Worm (Caenorhabditis elegans) whole organism, late embryonic: Measurements from ENCODE around the gene nhr-241.

ENCODE experiments used
- C08G9.2 ChIP-seq: sonication (generic microtip); optimal IDR thresholded peaks from 2 replicates; lab custom pipeline; 2016; ENCODE audit warnings: mild to moderate bottlenecking, missing genetic modification characterization, moderate library complexity, missing compliant biosample characterization
- F13H6.1 ChIP-seq: sonication (generic microtip); optimal IDR thresholded peaks from 2 replicates; lab custom pipeline; 2016; ENCODE audit warnings: missing genetic modification characterization, missing compliant biosample characterization
- K02D7.2 ChIP-seq: sonication (generic microtip); optimal IDR thresholded peaks from 2 replicates; lab custom pipeline; 2017; ENCODE audit warnings: mild to moderate bottlenecking, missing genetic modification characterization, missing compliant biosample characterization
- K09A11.1 ChIP-seq: sonication (generic microtip); optimal IDR thresholded peaks from 2 replicates; lab custom pipeline; 2017; ENCODE audit warnings: antibody characterized with exemption, mild to moderate bottlenecking, missing genetic modification characterization, missing compliant biosample characterization; ENCODE audit not compliant: insufficient read depth
- ahr-1 ChIP-seq: sonication (generic microtip); optimal IDR thresholded peaks from 2 replicates; lab custom pipeline; 2016; ENCODE audit warnings: missing genetic modification characterization, missing compliant biosample characterization
- ama-1 ChIP-seq: fragments of 150-350 bp; optimal IDR thresholded peaks from 2 replicates; lab custom pipeline; 2014
- ceh-14 ChIP-seq: sonication (generic microtip); optimal IDR thresholded peaks from 2 replicates; lab custom pipeline; 2016; ENCODE audit warnings: missing genotype, missing genetic modification characterization, missing compliant biosample characterization
- ceh-19 ChIP-seq: fragments of 200-800 bp; sonication (Bioruptor generic); optimal IDR thresholded peaks from 2 replicates; lab custom pipeline; 2018; ENCODE audit warnings: mild to moderate bottlenecking, missing genetic modification characterization, missing compliant biosample characterization
- ceh-2 ChIP-seq: sonication (generic microtip); optimal IDR thresholded peaks from 2 replicates; lab custom pipeline; 2016; ENCODE audit warnings: missing genotype, missing genetic modification characterization, missing compliant biosample characterization
- ceh-22 ChIP-seq: sonication (generic microtip); optimal IDR thresholded peaks from 2 replicates; lab custom pipeline; 2017; ENCODE audit warnings: missing biosample characterization, missing genetic modification characterization
- ceh-24 ChIP-seq: sonication (generic microtip); optimal IDR thresholded peaks from 2 replicates; lab custom pipeline; 2016; ENCODE audit warnings: mild to moderate bottlenecking, missing genetic modification characterization, missing compliant biosample characterization
- ceh-30 ChIP-seq: fragments of 150-350 bp; optimal IDR thresholded peaks from 2 replicates; lab custom pipeline; 2014; ENCODE audit warnings: missing biosample characterization, missing genetic modification characterization
- ceh-34 ChIP-seq: sonication (generic microtip); optimal IDR thresholded peaks from 2 replicates; lab custom pipeline; 2016; ENCODE audit warnings: mild to moderate bottlenecking, missing genetic modification characterization, missing compliant biosample characterization
- ceh-45 ChIP-seq: fragments of 200-800 bp; sonication (Bioruptor generic); IDR thresholded peaks from 2 replicates; pipeline ENCODE4 v1.3.6; 2022; ENCODE audit warnings: missing genetic modification reagents, missing genetic modification characterization, missing compliant biosample characterization
- ceh-48 ChIP-seq: sonication (generic microtip); optimal IDR thresholded peaks from 2 replicates; lab custom pipeline; 2016; ENCODE audit warnings: missing genetic modification characterization, inconsistent platforms, missing compliant biosample characterization
- ceh-9 ChIP-seq: sonication (generic microtip); optimal IDR thresholded peaks from 2 replicates; lab custom pipeline; 2016; ENCODE audit warnings: mild to moderate bottlenecking, missing genetic modification characterization, inconsistent platforms, missing compliant biosample characterization
- dve-1 ChIP-seq: sonication (generic microtip); optimal IDR thresholded peaks from 2 replicates; lab custom pipeline; 2017; ENCODE audit warnings: antibody characterized with exemption, mild to moderate bottlenecking, missing genetic modification characterization, missing compliant biosample characterization
- ets-4 ChIP-seq: sonication (generic microtip); optimal IDR thresholded peaks from 2 replicates; lab custom pipeline; 2016; ENCODE audit warnings: missing genetic modification characterization, missing compliant biosample characterization
- eyg-1 ChIP-seq: sonication (generic microtip); optimal IDR thresholded peaks from 2 replicates; lab custom pipeline; 2016; ENCODE audit warnings: missing genotype, missing genetic modification characterization, missing compliant biosample characterization
- fax-1 ChIP-seq: sonication (generic microtip); optimal IDR thresholded peaks from 2 replicates; lab custom pipeline; 2016; ENCODE audit warnings: missing genotype, missing genetic modification characterization, missing compliant biosample characterization
- fkh-10 ChIP-seq: fragments of 150-350 bp; optimal IDR thresholded peaks from 2 replicates; lab custom pipeline; 2014; ENCODE audit warnings: missing biosample characterization, missing genetic modification reagents, missing genetic modification characterization
- fkh-6 ChIP-seq: sonication (generic microtip); optimal IDR thresholded peaks from 2 replicates; lab custom pipeline; 2016; ENCODE audit warnings: missing genetic modification characterization, missing compliant biosample characterization
- gmeb-2 ChIP-seq: sonication (generic microtip); optimal IDR thresholded peaks from 2 replicates; lab custom pipeline; 2016; ENCODE audit warnings: missing genetic modification characterization, inconsistent platforms, missing compliant biosample characterization
- hlh-13 ChIP-seq: fragments of 200-800 bp; sonication (Bioruptor generic); optimal IDR thresholded peaks from 2 replicates; lab custom pipeline; 2018; ENCODE audit warnings: mild to moderate bottlenecking, missing genetic modification characterization, missing compliant biosample characterization
- hlh-15 ChIP-seq: sonication (generic microtip); optimal IDR thresholded peaks from 2 replicates; lab custom pipeline; 2016; ENCODE audit warnings: missing genetic modification characterization, missing compliant biosample characterization
- hlh-6 ChIP-seq: sonication (generic microtip); optimal IDR thresholded peaks from 2 replicates; lab custom pipeline; 2016; ENCODE audit warnings: missing genotype, missing genetic modification characterization, missing compliant biosample characterization
- hlh-8 ChIP-seq: sonication (generic microtip); optimal IDR thresholded peaks from 2 replicates; lab custom pipeline; 2016; ENCODE audit warnings: missing genotype, missing genetic modification characterization, missing compliant biosample characterization
- lim-6 ChIP-seq: sonication (generic microtip); optimal IDR thresholded peaks from 2 replicates; lab custom pipeline; 2016; ENCODE audit warnings: missing genetic modification characterization, missing compliant biosample characterization
- lin-11 ChIP-seq: fragments of 200-800 bp; sonication (Bioruptor generic); optimal IDR thresholded peaks from 2 replicates; lab custom pipeline; 2018; ENCODE audit warnings: mild to moderate bottlenecking, missing genetic modification characterization, missing compliant biosample characterization
- madf-2 ChIP-seq: sonication (generic microtip); optimal IDR thresholded peaks from 2 replicates; lab custom pipeline; 2017; ENCODE audit warnings: missing genetic modification characterization, missing compliant biosample characterization
- mec-3 ChIP-seq: sonication (generic microtip); optimal IDR thresholded peaks from 2 replicates; lab custom pipeline; 2016; ENCODE audit warnings: borderline replicate concordance, missing genetic modification characterization, missing compliant biosample characterization
- nhr-11 ChIP-seq: fragments of 150-350 bp; optimal IDR thresholded peaks from 2 replicates; lab custom pipeline; 2014; ENCODE audit warnings: missing biosample characterization, missing genetic modification characterization
- nhr-232 ChIP-seq: sonication (generic microtip); optimal IDR thresholded peaks from 2 replicates; lab custom pipeline; 2016; ENCODE audit warnings: missing genetic modification characterization, missing compliant biosample characterization
- npax-4 ChIP-seq: sonication (generic microtip); optimal IDR thresholded peaks from 2 replicates; lab custom pipeline; 2016; ENCODE audit warnings: missing genetic modification characterization, missing compliant biosample characterization
- odd-2 ChIP-seq: sonication (generic microtip); optimal IDR thresholded peaks from 2 replicates; lab custom pipeline; 2017; ENCODE audit warnings: antibody characterized with exemption, mild to moderate bottlenecking, missing genetic modification characterization, missing compliant biosample characterization
- pag-3 ChIP-seq: sonication (generic microtip); optimal IDR thresholded peaks from 2 replicates; lab custom pipeline; 2016; ENCODE audit warnings: missing compliant biosample characterization, missing genetic modification characterization, borderline replicate concordance
- pha-2 ChIP-seq: sonication (generic microtip); optimal IDR thresholded peaks from 2 replicates; lab custom pipeline; 2017; ENCODE audit warnings: mild to moderate bottlenecking, missing genetic modification characterization, missing compliant biosample characterization
- ref-2 ChIP-seq: sonication (generic microtip); optimal IDR thresholded peaks from 2 replicates; lab custom pipeline; 2016; ENCODE audit warnings: missing genetic modification characterization, missing compliant biosample characterization
- rnt-1 ChIP-seq: sonication (generic microtip); optimal IDR thresholded peaks from 2 replicates; lab custom pipeline; 2016; ENCODE audit warnings: missing genetic modification characterization, missing compliant biosample characterization
- syd-9 ChIP-seq: sonication (generic microtip); optimal IDR thresholded peaks from 2 replicates; lab custom pipeline; 2016; ENCODE audit warnings: mild to moderate bottlenecking, missing genetic modification characterization, moderate library complexity, missing compliant biosample characterization
- tbx-2 ChIP-seq: sonication (generic microtip); optimal IDR thresholded peaks from 2 replicates; lab custom pipeline; 2016; ENCODE audit warnings: missing genetic modification characterization, missing compliant biosample characterization
- tbx-7 ChIP-seq: sonication (generic microtip); optimal IDR thresholded peaks from 2 replicates; lab custom pipeline; 2016; ENCODE audit warnings: missing genotype, missing genetic modification characterization, missing compliant biosample characterization
- ttx-3 ChIP-seq: sonication (generic microtip); optimal IDR thresholded peaks from 2 replicates; lab custom pipeline; 2016; ENCODE audit warnings: missing genetic modification reagents, missing genetic modification characterization, missing compliant biosample characterization
- unc-42 ChIP-seq: sonication (generic microtip); optimal IDR thresholded peaks from 2 replicates; lab custom pipeline; 2016; ENCODE audit warnings: missing genotype, missing genetic modification characterization, missing compliant biosample characterization
- unc-55 ChIP-seq: sonication (generic microtip); optimal IDR thresholded peaks from 2 replicates; lab custom pipeline; 2017; ENCODE audit warnings: missing biosample characterization, missing genetic modification reagents, missing genetic modification characterization
- unc-86 ChIP-seq: sonication (generic microtip); optimal IDR thresholded peaks from 2 replicates; lab custom pipeline; 2016; ENCODE audit warnings: missing genetic modification characterization, missing compliant biosample characterization
- ztf-16 ChIP-seq: sonication (generic microtip); optimal IDR thresholded peaks from 2 replicates; lab custom pipeline; 2017; ENCODE audit warnings: missing genetic modification characterization, missing compliant biosample characterization

Gene nhr-241

DNA sequence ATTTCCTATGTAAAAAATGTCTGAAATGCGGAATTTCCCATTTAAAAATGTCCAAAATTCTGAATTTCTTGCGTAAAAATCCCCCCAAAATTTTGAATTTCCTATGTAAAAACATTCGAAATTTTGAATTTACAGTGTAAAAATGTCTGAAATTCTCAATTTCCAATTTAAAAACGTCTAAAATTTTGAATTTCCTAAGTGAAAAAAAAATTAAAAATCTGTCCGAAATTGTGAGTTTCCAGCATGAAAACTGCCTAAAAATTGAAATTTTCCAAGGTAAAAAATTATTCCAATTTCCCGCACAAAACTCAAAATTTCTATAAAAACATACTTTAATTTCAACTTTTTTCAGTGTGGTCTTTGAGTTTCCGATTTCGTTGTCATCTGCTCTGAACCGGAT is 22.6 kb downstream of the nhr-241 start:
- TF ChIP-seq syd-9 (tag; lab: Kevin White, UChicago): no peak
- peak; percentile 7 for TF ChIP-seq unc-86 (tag; lab: Kevin White, UChicago)
- TF ChIP-seq, all 69 proteins: peak for 1

DNA sequence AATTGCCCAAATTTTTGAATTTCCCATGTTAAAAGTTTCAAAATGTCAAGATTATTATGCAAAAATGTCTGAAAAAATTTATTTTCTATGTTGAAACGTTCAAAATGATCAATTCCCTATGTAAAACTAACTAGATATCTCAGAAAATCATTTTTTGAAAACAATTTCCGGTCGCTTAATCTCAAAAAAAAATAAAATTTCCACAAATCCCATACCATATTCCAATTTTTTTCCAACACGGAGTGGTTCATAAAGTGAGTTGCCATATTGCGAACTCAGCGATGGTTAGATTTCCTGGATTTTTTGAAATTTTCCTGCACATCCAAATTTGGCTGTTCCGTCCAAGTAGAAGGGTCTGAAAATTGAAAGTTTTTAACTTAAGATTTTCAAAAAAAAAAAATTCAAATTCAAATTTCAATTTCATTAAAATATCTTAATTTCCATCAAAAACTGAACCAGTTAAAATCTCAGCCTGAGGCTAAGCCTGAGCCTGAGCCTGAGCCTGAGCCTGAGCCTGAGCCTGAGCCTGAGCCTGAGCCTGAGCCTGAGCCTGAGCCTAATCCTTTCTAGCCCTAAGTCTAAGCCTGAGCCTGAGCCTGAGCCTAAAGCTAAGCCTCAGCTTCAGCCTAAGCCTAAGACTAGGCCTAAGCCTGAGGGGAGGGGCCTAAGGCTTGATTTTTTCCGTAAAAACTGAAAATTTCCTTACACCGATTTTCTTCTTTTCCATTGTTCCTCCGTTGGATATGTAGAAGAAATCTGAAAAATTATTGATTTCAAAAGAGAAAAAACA is 23.5 kb downstream of the nhr-241 start:
- TF ChIP-seq F13H6.1 (tag; lab: Kevin White, UChicago) (no peak), hlh-13 (GFP tag; lab: Kevin White, UChicago) (no peak), lim-6 (no peak), ceh-9 (tag; lab: Kevin White, UChicago) (peak; percentile 37), ceh-30 (tag; lab: Kevin White, UChicago) (no peak), odd-2 (tag; lab: Kevin White, UChicago) (peak; percentile 35), dve-1 (tag; lab: Kevin White, UChicago) (peak; percentile 88), hlh-6 (tag; lab: Kevin White, UChicago) (no peak)

DNA sequence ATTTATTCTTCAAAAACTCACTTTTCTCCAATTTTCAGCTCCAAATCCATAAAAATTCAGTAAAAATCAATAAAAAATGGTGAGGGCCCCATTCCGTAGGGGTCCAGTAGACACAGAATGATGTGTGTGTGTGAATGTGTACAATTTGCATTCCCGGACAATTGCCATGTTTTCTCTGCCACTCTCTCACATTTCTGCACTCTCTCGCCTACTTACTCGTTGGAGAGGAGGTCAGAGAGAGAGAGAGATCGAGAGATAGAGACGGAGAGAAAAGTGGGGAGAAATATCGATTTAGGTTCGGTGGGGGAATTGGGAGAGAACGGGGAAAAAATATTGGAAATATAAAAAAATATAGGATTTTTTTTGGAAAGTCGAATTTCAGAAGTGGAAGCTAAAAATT is 24.4 kb downstream of the nhr-241 start:
- TF ChIP-seq fkh-10 (GFP tag; lab: Kevin White, UChicago) (no peak), ceh-14 (tag; lab: Kevin White, UChicago) (peak; percentile 76), unc-42 (peak; percentile 85), ahr-1 (tag; lab: Kevin White, UChicago) (no peak), ets-4 (tag; lab: Kevin White, UChicago) (peak; percentile 62), pha-2 (tag; lab: Kevin White, UChicago) (peak; percentile 59), fkh-6 (peak; percentile 18), dve-1 (tag; lab: Kevin White, UChicago) (peak; percentile 52), lin-11 (no peak), hlh-6 (tag; lab: Kevin White, UChicago) (no peak), ref-2 (tag; lab: Kevin White, UChicago) (no peak), ama-1 (lab: Kevin White, UChicago) (no peak), fax-1 (tag; lab: Kevin White, UChicago) (no peak), lim-6 (peak; percentile 56), rnt-1 (tag; lab: Kevin White, UChicago) (peak; percentile 21), C08G9.2 (peak; percentile 49), eyg-1 (tag; lab: Kevin White, UChicago) (no peak), unc-55 (GFP tag; lab: Kevin White, UChicago) (peak; percentile 92), ceh-9 (tag; lab: Kevin White, UChicago) (no peak), mec-3 (no peak), tbx-7 (tag; lab: Kevin White, UChicago) (no peak), ceh-2 (tag; lab: Kevin White, UChicago) (peak; percentile 7), ttx-3 (tag; lab: Kevin White, UChicago) (no peak), ceh-22 (tag; lab: Kevin White, UChicago) (peak; percentile 9), ceh-34 (tag; lab: Kevin White, UChicago) (peak; percentile 50), madf-2 (tag; lab: Kevin White, UChicago) (no peak), tbx-2 (tag; lab: Kevin White, UChicago) (peak; percentile 90), hlh-8 (tag; lab: Kevin White, UChicago) (no peak), ceh-48 (tag; lab: Kevin White, UChicago) (peak; percentile 90), ztf-16 (peak; percentile 26), ceh-45 (GFP tag; lab: Robert Waterston, UW) (no peak), pag-3 (tag; lab: Kevin White, UChicago) (no peak), gmeb-2 (tag; lab: Kevin White, UChicago) (no peak), nhr-11 (no peak), unc-86 (tag; lab: Kevin White, UChicago) (peak; percentile 54), nhr-232 (tag; lab: Kevin White, UChicago) (no peak), ceh-19 (GFP tag; lab: Kevin White, UChicago) (peak; percentile 85), ceh-24 (no peak), odd-2 (tag; lab: Kevin White, UChicago) (peak; percentile 24), K09A11.1 (tag; lab: Kevin White, UChicago) (no peak), hlh-15 (tag; lab: Kevin White, UChicago) (no peak), K02D7.2 (tag; lab: Kevin White, UChicago) (no peak), syd-9 (tag; lab: Kevin White, UChicago) (peak; percentile 29), npax-4 (tag; lab: Kevin White, UChicago) (no peak)
